Fruit fly (Drosophila melanogaster): ENCODE measurements around the gene CG43783.

Gene CG43783

dm6 chr3L:8974478-8975477 is 20.7 kb upstream of the CG43783 start, which contains the start of the genes pix and Srp68 (continued):
- TF ChIP-seq CG13287 (GFP tag; IDR thresholded peaks at IDR 0.05; ENCODE audit: partially characterized antibody), result peak; percentile 85
- TF ChIP-seq row (GFP tag; IDR thresholded peaks at IDR 0.05), result peak; percentile 94
- TF ChIP-seq scrt (GFP tag; optimal IDR thresholded peaks at IDR 0.05), result peak; percentile 48
- TF ChIP-seq CG16815 (GFP tag; optimal IDR thresholded peaks at IDR 0.05), result peak; percentile 47
- no peak for TF ChIP-seq en (GFP tag; optimal IDR thresholded peaks at IDR 0.05)
- TF ChIP-seq gsb-n (tag; optimal IDR thresholded peaks at IDR 0.05), result no peak
- peak; percentile 26 for TF ChIP-seq kah (GFP tag; optimal IDR thresholded peaks at IDR 0.05)
- peak; percentile 43 for TF ChIP-seq Lhr (GFP tag; optimal IDR thresholded peaks at IDR 0.05)
- peak; percentile 93 for TF ChIP-seq knrl (GFP tag; IDR thresholded peaks at IDR 0.05; ENCODE audit: partially characterized antibody)
- TF ChIP-seq unc-4 (GFP tag; IDR thresholded peaks at IDR 0.05; ENCODE audit: partially characterized antibody), result peak; percentile 78
- TF ChIP-seq CG18011 (GFP tag; optimal IDR thresholded peaks at IDR 0.05), result peak; percentile 36
- peak; percentile 65 for TF ChIP-seq caup (GFP tag; optimal IDR thresholded peaks at IDR 0.05; ENCODE audit: severe bottlenecking)
- TF ChIP-seq CG18764 (GFP tag; optimal IDR thresholded peaks at IDR 0.05), result peak; percentile 31
- peak; percentile 9 for TF ChIP-seq pum (GFP tag; optimal IDR thresholded peaks at IDR 0.05)
- peak; percentile 55 for TF ChIP-seq zfh2 (GFP tag; optimal IDR thresholded peaks at IDR 0.05)
- peak; percentile 59 for TF ChIP-seq Fer2 (tag; optimal IDR thresholded peaks at IDR 0.05)
- TF ChIP-seq tx (GFP tag; optimal IDR thresholded peaks at IDR 0.05), result peak; percentile 33
- TF ChIP-seq kni (GFP tag; optimal IDR thresholded peaks at IDR 0.05), result no peak
- peak; percentile 47 for TF ChIP-seq Fer3 (tag; optimal IDR thresholded peaks at IDR 0.05)
- TF ChIP-seq CG12744 (GFP tag; optimal IDR thresholded peaks at IDR 0.05), result no peak
- peak in 1 of 2 experiments; percentile 36 for TF ChIP-seq crp (GFP tag; optimal IDR thresholded peaks at IDR 0.05)
- peak; percentile 40 for TF ChIP-seq Bteb2 (GFP tag; optimal IDR thresholded peaks at IDR 0.05)
- TF ChIP-seq chn (GFP tag; optimal IDR thresholded peaks at IDR 0.05), result peak; percentile 59
- peak; percentile 1 for TF ChIP-seq Mes4 (GFP tag; optimal IDR thresholded peaks at IDR 0.05)
- TF ChIP-seq CG11093 (GFP tag; IDR thresholded peaks at IDR 0.05), result no peak
- TF ChIP-seq Fer1 (GFP tag; optimal IDR thresholded peaks at IDR 0.05), result peak; percentile 44
- TF ChIP-seq yki (optimal IDR thresholded peaks at IDR 0.05), result no peak
- no peak for TF ChIP-seq C15 (GFP tag; IDR thresholded peaks at IDR 0.05)
- no peak for TF ChIP-seq CG6854 (GFP tag; optimal IDR thresholded peaks at IDR 0.05)
- 0 out of 2 replicates have a peak, but pooled peaks have one; percentile 29 for TF ChIP-seq CG32532 (GFP tag; IDR thresholded peaks at IDR 0.05)
- peak in 1 of 3 experiments; percentile 75 for TF ChIP-seq lola (GFP tag; optimal IDR thresholded peaks at IDR 0.05)
- peak; percentile 76 for TF ChIP-seq CG2120 (GFP tag; optimal IDR thresholded peaks at IDR 0.05)
- TF ChIP-seq pnt (GFP tag; optimal IDR thresholded peaks at IDR 0.05), result no peak
- peak; percentile 16 for TF ChIP-seq Myb (GFP tag; optimal IDR thresholded peaks at IDR 0.05)
- TF ChIP-seq wdn (GFP tag; IDR thresholded peaks at IDR 0.05), result no peak
- no peak for TF ChIP-seq Trl (optimal IDR thresholded peaks at IDR 0.05)
- TF ChIP-seq Trl (GFP tag; optimal IDR thresholded peaks at IDR 0.05), result peak; percentile 51
- peak; percentile 67 for TF ChIP-seq ind (GFP tag; optimal IDR thresholded peaks at IDR 0.05)
- TF ChIP-seq CG18619 (GFP tag; optimal IDR thresholded peaks at IDR 0.05), result peak; percentile 50
- TF ChIP-seq CG12659 (GFP tag; optimal IDR thresholded peaks at IDR 0.05), result peak; percentile 82
- TF ChIP-seq maf-S (GFP tag; optimal IDR thresholded peaks at IDR 0.05), result peak; percentile 56
- TF ChIP-seq h (optimal IDR thresholded peaks at IDR 0.05), result no peak
- TF ChIP-seq YL-1 (GFP tag; optimal IDR thresholded peaks at IDR 0.05), result peak; percentile 81
- TF ChIP-seq Atf3 (GFP tag; optimal IDR thresholded peaks at IDR 0.05), result no peak
- TF ChIP-seq NC2β (GFP tag; optimal IDR thresholded peaks at IDR 0.05), result peak; percentile 31
- peak; percentile 63 for TF ChIP-seq nerfin-1 (tag; optimal IDR thresholded peaks at IDR 0.05)
- no peak for TF ChIP-seq chinmo (GFP tag; IDR thresholded peaks at IDR 0.05; ENCODE audit: partially characterized antibody)
- TF ChIP-seq CG15011 (GFP tag; optimal IDR thresholded peaks at IDR 0.05), result no peak

Measured in whole organism, embryonic.